Fruit fly (Drosophila melanogaster) whole organism, embryonic: ENCODE measurements around the gene Non3.

Experiments used
- Asciz ChIP-seq: fragments of 200-800 bp; sonication (Bioruptor generic); optimal IDR thresholded peaks from 2 replicates; lab custom pipeline; 2017; ENCODE audit warnings: missing biosample characterization, mild to moderate bottlenecking, missing genetic modification characterization, missing genetic modification reagents
- Atf6 ChIP-seq: fragments of 200-800 bp; sonication (Bioruptor generic); IDR thresholded peaks from 2 replicates; pipeline ENCODE4 v1.3.6; 2022; ENCODE audit warnings: missing biosample characterization, missing genetic modification characterization
- BtbVII ChIP-seq: fragments of 200-800 bp; sonication (Bioruptor generic); optimal IDR thresholded peaks from 3 replicates; lab custom pipeline; 2017; ENCODE audit warnings: missing biosample characterization, mild to moderate bottlenecking, missing genetic modification characterization
- CG10321 ChIP-seq: fragments of 200-800 bp; sonication (Bioruptor generic); IDR thresholded peaks from 2 replicates; pipeline ENCODE4 v1.3.6; 2022; ENCODE audit warnings: missing biosample characterization, missing genetic modification characterization
- CG10543 ChIP-seq: fragments of 200-800 bp; sonication (Bioruptor generic); optimal IDR thresholded peaks from 3 replicates; lab custom pipeline; 2017; ENCODE audit warnings: missing biosample characterization, mild to moderate bottlenecking, missing genetic modification characterization, moderate library complexity
- CG12155 ChIP-seq: fragments of 200-800 bp; sonication (Bioruptor generic); optimal IDR thresholded peaks from 3 replicates; lab custom pipeline; 2016; ENCODE audit warnings: missing biosample characterization, missing genetic modification characterization
- CG12391 ChIP-seq: fragments of 200-800 bp; sonication (Bioruptor generic); optimal IDR thresholded peaks from 3 replicates; lab custom pipeline; 2018; ENCODE audit warnings: missing biosample characterization, mild to moderate bottlenecking, missing genetic modification characterization, moderate library complexity
- CG12769 ChIP-seq: fragments of 200-800 bp; sonication (Bioruptor generic); optimal IDR thresholded peaks from 2 replicates; lab custom pipeline; 2019; ENCODE audit warnings: missing biosample characterization, mild to moderate bottlenecking, missing genetic modification characterization, moderate library complexity
- CG14965 ChIP-seq: fragments of 200-800 bp; sonication (Bioruptor generic); optimal IDR thresholded peaks from 2 replicates; lab custom pipeline; 2016; ENCODE audit warnings: missing biosample characterization, missing genetic modification characterization, borderline replicate concordance
- CG15696 ChIP-seq: fragments of 200-800 bp; sonication (Bioruptor generic); optimal IDR thresholded peaks from 2 replicates; lab custom pipeline; 2019; ENCODE audit warnings: missing biosample characterization, mild to moderate bottlenecking, missing genetic modification characterization, moderate library complexity
- CG1602 ChIP-seq: fragments of 200-800 bp; sonication (Bioruptor generic); optimal IDR thresholded peaks from 3 replicates; lab custom pipeline; 2016; ENCODE audit warnings: missing biosample characterization, missing genetic modification characterization
- CG16813 ChIP-seq: fragments of 200-800 bp; sonication (Bioruptor generic); IDR thresholded peaks from 3 replicates; pipeline ENCODE4 v1.3.6; 2022; ENCODE audit warnings: missing biosample characterization, missing genetic modification characterization; ENCODE audit not compliant: partially characterized antibody
- CG42726 ChIP-seq: fragments of 200-800 bp; sonication (Bioruptor generic); IDR thresholded peaks from 2 replicates; pipeline ENCODE4 v1.3.6; 2022; ENCODE audit warnings: missing biosample characterization, missing genetic modification characterization; ENCODE audit not compliant: partially characterized antibody
- CG4328 ChIP-seq: fragments of 200-800 bp; sonication (Bioruptor generic); optimal IDR thresholded peaks from 3 replicates; lab custom pipeline; 2017; ENCODE audit warnings: missing biosample characterization, missing genetic modification reagents, missing genetic modification characterization
- CG7556 ChIP-seq: fragments of 200-800 bp; sonication (Bioruptor generic); optimal IDR thresholded peaks from 2 replicates; lab custom pipeline; 2017; ENCODE audit warnings: missing biosample characterization, mild to moderate bottlenecking, missing genetic modification characterization
- CG8478 ChIP-seq: fragments of >200 bp; optimal IDR thresholded peaks from 2 replicates; lab custom pipeline; 2018
- CG9797 ChIP-seq: fragments of 200-800 bp; sonication (Bioruptor generic); optimal IDR thresholded peaks from 3 replicates; lab custom pipeline; 2018; ENCODE audit warnings: missing biosample characterization, mild to moderate bottlenecking, missing genetic modification characterization
- CoRest ChIP-seq: fragments of 200-800 bp; sonication (Bioruptor generic); optimal IDR thresholded peaks from 3 replicates; lab custom pipeline; 2018; ENCODE audit warnings: missing biosample characterization, mild to moderate bottlenecking, missing genetic modification characterization, moderate library complexity
- Dek ChIP-seq: fragments of 200-800 bp; sonication (Bioruptor generic); optimal IDR thresholded peaks from 3 replicates; lab custom pipeline; 2019; ENCODE audit warnings: missing biosample characterization, mild to moderate bottlenecking, missing genetic modification characterization, moderate library complexity
- Doc2 ChIP-seq: fragments of 200-800 bp; sonication (Bioruptor generic); IDR thresholded peaks from 2 replicates; pipeline ENCODE4 v1.3.6; 2022; ENCODE audit warnings: missing biosample characterization, missing genetic modification characterization
- Fer3 ChIP-seq: fragments of 200-800 bp; sonication (Bioruptor generic); optimal IDR thresholded peaks from 2 replicates; lab custom pipeline; 2018; ENCODE audit warnings: missing biosample characterization, mild to moderate bottlenecking, missing genetic modification characterization, moderate library complexity
- HLH3B ChIP-seq: fragments of 200-800 bp; sonication (Bioruptor generic); IDR thresholded peaks from 2 replicates; pipeline ENCODE4 v1.3.6; 2022; ENCODE audit warnings: missing biosample characterization, missing genetic modification characterization
- Hr39 ChIP-seq: fragments of >200 bp; optimal IDR thresholded peaks from 2 replicates; lab custom pipeline; 2017
- Jarid2 ChIP-seq: fragments of 200-800 bp; sonication (Bioruptor generic); optimal IDR thresholded peaks from 3 replicates; lab custom pipeline; 2017; ENCODE audit warnings: mild to moderate bottlenecking, missing biosample characterization, missing genetic modification reagents, missing genetic modification characterization
- NFAT ChIP-seq: fragments of 200-800 bp; sonication (Bioruptor generic); IDR thresholded peaks from 2 replicates; pipeline ENCODE4 v1.3.6; 2022; ENCODE audit warnings: missing biosample characterization, missing genetic modification characterization
- Ptx1 ChIP-seq: fragments of 200-800 bp; sonication (Bioruptor generic); IDR thresholded peaks from 2 replicates; pipeline ENCODE4 v1.3.6; 2022; ENCODE audit warnings: missing biosample characterization, missing genetic modification characterization
- Rfx ChIP-seq: fragments of 200-800 bp; sonication (Bioruptor generic); IDR thresholded peaks from 2 replicates; pipeline ENCODE4 v1.3.6; 2022; ENCODE audit warnings: missing biosample characterization, missing genetic modification characterization
- ara ChIP-seq: fragments of 200-800 bp; sonication (Bioruptor generic); IDR thresholded peaks from 2 replicates; pipeline ENCODE4 v1.3.6; 2022; ENCODE audit warnings: missing biosample characterization, missing genetic modification characterization
- bbx ChIP-seq: fragments of 200-800 bp; sonication (Bioruptor generic); IDR thresholded peaks from 2 replicates; pipeline ENCODE4 v1.3.6; 2022; ENCODE audit warnings: missing biosample characterization, missing genetic modification characterization; ENCODE audit not compliant: partially characterized antibody
- br ChIP-seq: fragments of >200 bp; optimal IDR thresholded peaks from 2 replicates; lab custom pipeline; 2017
- chinmo ChIP-seq: fragments of 200-800 bp; sonication (Bioruptor generic); IDR thresholded peaks from 4 replicates; pipeline ENCODE4 v1.3.6; 2022; ENCODE audit warnings: missing biosample characterization, missing genetic modification characterization; ENCODE audit not compliant: partially characterized antibody
- chm ChIP-seq: fragments of 200-800 bp; sonication (Bioruptor generic); IDR thresholded peaks from 2 replicates; pipeline ENCODE4 v1.3.6; 2022; ENCODE audit warnings: missing biosample characterization, missing genetic modification characterization
- ci ChIP-seq: fragments of 200-800 bp; sonication (Bioruptor generic); IDR thresholded peaks from 3 replicates; pipeline ENCODE4 v1.3.6; 2022; ENCODE audit warnings: missing biosample characterization, missing genetic modification characterization
- crol ChIP-seq: fragments of 200-800 bp; sonication (Bioruptor generic); IDR thresholded peaks from 2 replicates; pipeline ENCODE4 v1.3.6; 2022; ENCODE audit warnings: missing biosample characterization, missing genetic modification characterization
- crp ChIP-seq, 2 experiments: fragments of 200-800 bp; sonication (Bioruptor generic); optimal IDR thresholded peaks; 2 replicates in 1 of 2; 3 replicates in 1 of 2; lab custom pipeline; 2017; ENCODE audit warnings: missing biosample characterization in 2 of 2, missing genetic modification characterization in 2 of 2, mild to moderate bottlenecking in 1 of 2, moderate library complexity in 1 of 2
- dmrt11E ChIP-seq: fragments of 200-800 bp; sonication (Bioruptor generic); optimal IDR thresholded peaks from 3 replicates; lab custom pipeline; 2018; ENCODE audit warnings: missing biosample characterization, mild to moderate bottlenecking, missing genetic modification characterization, moderate library complexity
- en ChIP-seq: fragments of 200-800 bp; sonication (Bioruptor generic); optimal IDR thresholded peaks from 2 replicates; lab custom pipeline; 2016; ENCODE audit warnings: missing biosample characterization, missing genetic modification characterization
- esg ChIP-seq: fragments of 200-800 bp; sonication (Bioruptor generic); conservative IDR thresholded peaks from 2 replicates; pipeline ENCODE4 v1.3.6; 2022; ENCODE audit warnings: missing biosample characterization, missing genetic modification characterization
- kah ChIP-seq: fragments of 200-800 bp; sonication (Bioruptor generic); optimal IDR thresholded peaks from 2 replicates; lab custom pipeline; 2018; ENCODE audit warnings: missing biosample characterization, mild to moderate bottlenecking, missing genetic modification characterization
- lbe ChIP-seq: fragments of 200-800 bp; sonication (Bioruptor generic); optimal IDR thresholded peaks from 2 replicates; lab custom pipeline; 2016; ENCODE audit warnings: missing biosample characterization, mild to moderate bottlenecking, missing genetic modification characterization
- oc ChIP-seq: fragments of 200-800 bp; sonication (Bioruptor generic); optimal IDR thresholded peaks from 2 replicates; lab custom pipeline; 2018; ENCODE audit warnings: missing biosample characterization, mild to moderate bottlenecking, missing genetic modification characterization, moderate library complexity
- prd ChIP-seq, 3 experiments: fragments of >200 bp in 2 of 3; fragments of 200-800 bp in 1 of 3; sonication (Bioruptor generic) in 1 of 3; optimal IDR thresholded peaks in 2 of 3; IDR thresholded peaks in 1 of 3; 2 replicates in 2 of 3; 3 replicates in 1 of 3; pipeline versions ENCODE4 v1.3.6 to Lab custom; 2017 to 2022; ENCODE audit warnings: missing biosample characterization in 1 of 3, missing genetic modification characterization in 1 of 3
- row ChIP-seq: fragments of 200-800 bp; sonication (Bioruptor generic); IDR thresholded peaks from 3 replicates; pipeline ENCODE4 v1.3.6; 2022; ENCODE audit warnings: missing biosample characterization, missing genetic modification characterization
- sd ChIP-seq: fragments of 200-800 bp; sonication (Bioruptor generic); optimal IDR thresholded peaks from 3 replicates; lab custom pipeline; 2018; ENCODE audit warnings: missing biosample characterization, mild to moderate bottlenecking, missing genetic modification characterization, moderate library complexity
- slbo ChIP-seq: fragments of 200-800 bp; sonication (Bioruptor generic); IDR thresholded peaks from 2 replicates; pipeline ENCODE4 v1.3.6; 2022; ENCODE audit warnings: missing biosample characterization, missing genetic modification characterization
- stc ChIP-seq: fragments of 200-800 bp; sonication (Bioruptor generic); IDR thresholded peaks from 2 replicates; pipeline ENCODE4 v1.3.6; 2022; ENCODE audit warnings: missing biosample characterization, missing genetic modification characterization
- tgo ChIP-seq: fragments of 200-800 bp; sonication (Bioruptor generic); IDR thresholded peaks from 3 replicates; pipeline ENCODE4 v1.3.6; 2022; ENCODE audit warnings: missing biosample characterization, missing genetic modification characterization
- ttk ChIP-seq: fragments of 200-800 bp; sonication (Bioruptor generic); IDR thresholded peaks from 2 replicates; pipeline ENCODE4 v2.1.2; 2022; ENCODE audit warnings: missing biosample characterization, missing genetic modification characterization
- wdn ChIP-seq: fragments of 200-800 bp; sonication (Bioruptor generic); IDR thresholded peaks from 2 replicates; pipeline ENCODE4 v1.3.6; 2022; ENCODE audit warnings: missing biosample characterization, missing genetic modification characterization
- zf30C ChIP-seq: fragments of 200-800 bp; sonication (Bioruptor generic); optimal IDR thresholded peaks from 3 replicates; lab custom pipeline; 2018; ENCODE audit warnings: missing biosample characterization, mild to moderate bottlenecking, missing genetic modification characterization

Non3 gene

DNA sequence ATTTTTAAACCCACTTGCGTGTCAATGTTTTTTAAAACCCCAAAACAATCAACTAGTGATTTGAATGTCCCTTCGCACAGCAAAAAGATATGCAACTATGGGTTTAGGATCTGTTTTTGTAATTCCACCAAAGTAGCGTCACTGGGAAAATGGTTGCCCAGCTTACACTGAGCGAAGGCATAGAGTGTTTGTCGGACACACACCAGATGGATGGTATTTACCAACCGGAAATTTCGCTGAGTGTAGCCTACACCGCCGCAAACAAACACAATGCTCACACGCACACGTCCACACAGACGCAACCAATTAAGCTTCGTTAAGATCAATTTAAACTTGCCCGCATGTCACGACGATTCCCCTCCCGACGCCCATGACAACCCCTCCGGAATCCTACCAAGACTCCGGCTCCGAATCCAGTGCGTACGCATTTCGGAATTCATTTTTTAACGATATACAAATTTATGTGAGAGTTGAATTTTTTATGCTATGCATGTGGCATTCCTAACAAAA, 5.2 kb downstream of the Non3 start (continued):
- TF ChIP-seq slbo (GFP tag; lab: Robert Waterston, UW) (peak; percentile 24; the same call in 1 of the 2 replicates), esg (no peak), CG42726 (GFP tag; lab: Robert Waterston, UW) (no peak), CG4328 (GFP tag; lab: Kevin White, UChicago) (no peak), prd (optimal IDR thresholded peaks at IDR 0.05; lab: Kevin White, UChicago) (no peak), prd (GFP tag; IDR thresholded peaks at IDR 0.05; lab: Robert Waterston, UW) (0 out of 3 replicates have a peak, but pooled peaks have one; percentile 31), CG14965 (GFP tag; lab: Kevin White, UChicago) (no peak), CG12155 (GFP tag; lab: Kevin White, UChicago) (no peak), bbx (GFP tag; lab: Robert Waterston, UW) (no peak), HLH3B (0 out of 2 replicates have a peak, but pooled peaks have one; percentile 21), en (GFP tag; lab: Kevin White, UChicago) (no peak), CG10321 (GFP tag; lab: Robert Waterston, UW) (no peak), crol (GFP tag; lab: Robert Waterston, UW) (no peak), br (lab: Kevin White, UChicago) (no peak), Hr39 (lab: Kevin White, UChicago) (no peak), CoRest (no peak), Fer3 (no peak), CG12769 (tag; lab: Kevin White, UChicago) (no peak), ara (GFP tag; lab: Robert Waterston, UW) (no peak), tgo (GFP tag; lab: Robert Waterston, UW) (no peak), CG12391 (tag; lab: Kevin White, UChicago) (no peak), CG1602 (GFP tag; lab: Kevin White, UChicago) (no peak), oc (tag; lab: Kevin White, UChicago) (no peak), CG7556 (GFP tag; lab: Kevin White, UChicago) (no peak), lbe (no peak), wdn (no peak), NFAT (GFP tag; lab: Robert Waterston, UW) (peak; percentile 47; the same call in 1 of the 2 replicates), CG9797 (GFP tag; lab: Kevin White, UChicago) (no peak), CG16813 (GFP tag; lab: Robert Waterston, UW) (no peak), kah (GFP tag; lab: Kevin White, UChicago) (no peak), stc (GFP tag; lab: Robert Waterston, UW) (no peak), Atf6 (GFP tag; lab: Robert Waterston, UW) (peak; percentile 45; the same call in 1 of the 2 replicates), ttk (GFP tag; lab: Robert Waterston, UW) (0 out of 2 replicates have a peak, but pooled peaks have one; percentile 28), BtbVII (GFP tag; lab: Kevin White, UChicago) (no peak), CG8478 (lab: Kevin White, UChicago) (no peak), Doc2 (GFP tag; lab: Robert Waterston, UW) (no peak), chm (GFP tag; lab: Robert Waterston, UW) (peak; percentile 10; the same call in 1 of the 2 replicates), zf30C (GFP tag; lab: Kevin White, UChicago) (peak; percentile 48), Jarid2 (GFP tag; lab: Kevin White, UChicago) (no peak), CG10543 (GFP tag; lab: Kevin White, UChicago) (peak; percentile 19), Dek (tag; lab: Kevin White, UChicago) (no peak), dmrt11E (tag; lab: Kevin White, UChicago) (no peak), crp (GFP tag; optimal IDR thresholded peaks at IDR 0.05; lab: Kevin White, UChicago) (no peak), row (GFP tag; lab: Robert Waterston, UW) (peak; percentile 43; the same call in 1 of the 3 replicates), CG15696 (tag; lab: Kevin White, UChicago) (no peak), chinmo (no peak), Asciz (GFP tag; lab: Kevin White, UChicago) (no peak), Ptx1 (no peak), Rfx (GFP tag; lab: Robert Waterston, UW) (peak; percentile 31; the same call in 1 of the 2 replicates), ci (peak; percentile 49; the same call in 1 of the 3 replicates), sd (tag; lab: Kevin White, UChicago) (no peak)
